Fruit fly (Drosophila melanogaster): Measurements from ENCODE around the gene Hrb98DE.

The Hrb98DE gene

dm6 chr3R:28585076-28585821 is 14.4 kb upstream of the Hrb98DE start, which contains the start of gene fkh (continued):
- TF ChIP-seq Rel (GFP tag; optimal IDR thresholded peaks at IDR 0.05) (peak; percentile 83), Rel (tag; optimal IDR thresholded peaks at IDR 0.05) (peak; percentile 49), Dfd (GFP tag; optimal IDR thresholded peaks at IDR 0.05) (no peak), pan (optimal IDR thresholded peaks at IDR 0.05) (no peak), Hr83 (GFP tag; optimal IDR thresholded peaks at IDR 0.05; ENCODE audit: poor library complexity, severe bottlenecking) (peak; percentile 100), rgr (GFP tag; optimal IDR thresholded peaks at IDR 0.05) (peak; percentile 99), woc (GFP tag; optimal IDR thresholded peaks at IDR 0.05) (peak; percentile 54), Hr78 (GFP tag; optimal IDR thresholded peaks at IDR 0.05) (no peak), ey (GFP tag; optimal IDR thresholded peaks at IDR 0.05) (peak; percentile 90), Myc (optimal IDR thresholded peaks at IDR 0.05) (no peak), Dif (GFP tag; optimal IDR thresholded peaks at IDR 0.05; ENCODE audit: partially characterized antibody) (peak; percentile 66), h (GFP tag; optimal IDR thresholded peaks at IDR 0.05) (peak; percentile 98)

- TF ChIP-seq Myc (optimal IDR thresholded peaks at IDR 0.05): no peak
- no peak for TF ChIP-seq Abd-B (GFP tag; optimal IDR thresholded peaks at IDR 0.05)
Measured at dm6 chr3R:28586224-28586623, 13.4 kb upstream of the Hrb98DE start.

- peak; percentile 8 for TF ChIP-seq sv (GFP tag; optimal IDR thresholded peaks at IDR 0.05)
- TF ChIP-seq Sp1 (GFP tag; optimal IDR thresholded peaks at IDR 0.05): peak; percentile 31
- TF ChIP-seq fru (GFP tag; optimal IDR thresholded peaks at IDR 0.05): peak; percentile 24
- no peak for TF ChIP-seq Hnf4 (GFP tag; optimal IDR thresholded peaks at IDR 0.05)
- no peak for TF ChIP-seq GATAd (GFP tag; optimal IDR thresholded peaks at IDR 0.05)
- no peak for TF ChIP-seq pan (optimal IDR thresholded peaks at IDR 0.05)
- no peak for TF ChIP-seq jim (GFP tag; optimal IDR thresholded peaks at IDR 0.05)
- TF ChIP-seq Hr83 (GFP tag; optimal IDR thresholded peaks at IDR 0.05; ENCODE audit: poor library complexity, severe bottlenecking): peak; percentile 31
- TF ChIP-seq h (GFP tag; optimal IDR thresholded peaks at IDR 0.05): peak; percentile 38
- TF ChIP-seq HLH106 (tag; optimal IDR thresholded peaks at IDR 0.05): no peak
- peak in 1 of 2 experiments; percentile 35 for TF ChIP-seq foxo (GFP tag; optimal IDR thresholded peaks at IDR 0.05)
- TF ChIP-seq OdsH (GFP tag; optimal IDR thresholded peaks at IDR 0.05): peak; percentile 55
- peak; percentile 57 for TF ChIP-seq rgr (GFP tag; optimal IDR thresholded peaks at IDR 0.05)
Measured at dm6 chr3R:28586943-28587342, 12.7 kb upstream of the Hrb98DE start.

dm6 chr3R:28588395-28589050 is 11.1 kb upstream of the Hrb98DE start:
- no peak for TF ChIP-seq jim (GFP tag; optimal IDR thresholded peaks at IDR 0.05)
- no peak for TF ChIP-seq CrebA (GFP tag; optimal IDR thresholded peaks at IDR 0.05; ENCODE audit: borderline replicate concordance)
- no peak for TF ChIP-seq h (GFP tag; optimal IDR thresholded peaks at IDR 0.05)
- TF ChIP-seq Hnf4 (GFP tag; optimal IDR thresholded peaks at IDR 0.05): no peak
- no peak for TF ChIP-seq Abd-B (GFP tag; optimal IDR thresholded peaks at IDR 0.05)

- no peak for TF ChIP-seq sv (GFP tag; optimal IDR thresholded peaks at IDR 0.05)
- no peak for TF ChIP-seq jim (GFP tag; optimal IDR thresholded peaks at IDR 0.05)
- no peak for TF ChIP-seq Abd-B (GFP tag; optimal IDR thresholded peaks at IDR 0.05)
- TF ChIP-seq dsf (GFP tag; optimal IDR thresholded peaks at IDR 0.05; ENCODE audit: borderline replicate concordance): no peak
- TF ChIP-seq N (GFP tag; optimal IDR thresholded peaks at IDR 0.05): no peak
- TF ChIP-seq OdsH (GFP tag; optimal IDR thresholded peaks at IDR 0.05): no peak
- TF ChIP-seq fru (GFP tag; optimal IDR thresholded peaks at IDR 0.05): no peak
- no peak for TF ChIP-seq HLH106 (tag; optimal IDR thresholded peaks at IDR 0.05)
- no peak for TF ChIP-seq Dfd (GFP tag; optimal IDR thresholded peaks at IDR 0.05)
Measured at dm6 chr3R:28590462-28590861, 9.2 kb upstream of the Hrb98DE start.

- TF ChIP-seq HLH106 (tag; optimal IDR thresholded peaks at IDR 0.05) (no peak), CG32264 (GFP tag; optimal IDR thresholded peaks at IDR 0.05) (no peak), Hnf4 (GFP tag; optimal IDR thresholded peaks at IDR 0.05) (no peak), GATAd (GFP tag; optimal IDR thresholded peaks at IDR 0.05) (no peak), lola (GFP tag; optimal IDR thresholded peaks at IDR 0.05) (no peak), Abd-B (GFP tag; optimal IDR thresholded peaks at IDR 0.05) (no peak), Rel (GFP tag; optimal IDR thresholded peaks at IDR 0.05) (no peak), Rel (tag; optimal IDR thresholded peaks at IDR 0.05) (no peak), br (GFP tag; optimal IDR thresholded peaks at IDR 0.05) (no peak), fru (GFP tag; optimal IDR thresholded peaks at IDR 0.05) (no peak), pan (optimal IDR thresholded peaks at IDR 0.05) (no peak), Sp1 (GFP tag; optimal IDR thresholded peaks at IDR 0.05) (no peak), Dif (GFP tag; optimal IDR thresholded peaks at IDR 0.05; ENCODE audit: partially characterized antibody) (no peak), dmrt93B (GFP tag; optimal IDR thresholded peaks at IDR 0.05) (no peak), Hr78 (GFP tag; optimal IDR thresholded peaks at IDR 0.05) (no peak), CG9705 (GFP tag; optimal IDR thresholded peaks at IDR 0.05) (no peak), dsf (GFP tag; optimal IDR thresholded peaks at IDR 0.05; ENCODE audit: borderline replicate concordance) (no peak)
Measured at dm6 chr3R:28594900-28595299, 4.7 kb upstream of the Hrb98DE start.

All from whole organism, wandering third instar larva.